Worm (Caenorhabditis elegans) whole organism, L4/young adult: ENCODE data around the gene cwn-1.
"Not testable (repeated sequence)": the region's sequence is repeated elsewhere in the genome, so short reads cannot be mapped to it uniquely, and the experiment has no call there.

Source experiments
- W03F9.2 ChIP-seq: fragments of 150-350 bp; optimal IDR thresholded peaks from 2 replicates; lab custom pipeline; 2014; ENCODE audit warnings: missing biosample characterization, missing genetic modification characterization
- dao-5 ChIP-seq: sonication (generic microtip); optimal IDR thresholded peaks from 2 replicates; lab custom pipeline; 2016; ENCODE audit warnings: missing genotype, missing genetic modification characterization, moderate library complexity, missing compliant biosample characterization
- him-1 ChIP-seq: sonication (generic microtip); optimal IDR thresholded peaks from 2 replicates; lab custom pipeline; 2016; ENCODE audit warnings: missing genotype, missing genetic modification reagents, missing genetic modification characterization, missing compliant biosample characterization

Gene cwn-1

ce11 chrII:105889-106288 lies 27.5 kb downstream of the cwn-1 start, which contains the start of gene txt-1:
TSS of gene txt-1 (plus strand) at chrII:106189.
- TF ChIP-seq dao-5 (no peak), W03F9.2 (tag; lab: Kevin White, UChicago) (no peak), him-1 (tag; lab: Kevin White, UChicago) (no peak)

ce11 chrII:105327-105882 lies 28.0 kb downstream of the cwn-1 start:
- TF ChIP-seq dao-5, result no peak
- no peak for TF ChIP-seq him-1 (tag; lab: Kevin White, UChicago)
- no peak for TF ChIP-seq W03F9.2 (tag; lab: Kevin White, UChicago)

ce11 chrII:104234-104633 lies 29.2 kb downstream of the cwn-1 start, which contains the start of gene col-68:
TSS of gene col-68 (plus strand) at chrII:104534.
- TF ChIP-seq him-1 (tag; lab: Kevin White, UChicago), result no peak
- no peak for TF ChIP-seq dao-5
- no peak for TF ChIP-seq W03F9.2 (tag; lab: Kevin White, UChicago)

ce11 chrII:101176-101575 lies 32.2 kb downstream of the cwn-1 start:
- TF ChIP-seq him-1 (tag; lab: Kevin White, UChicago), result no peak
- no peak for TF ChIP-seq dao-5
- no peak for TF ChIP-seq W03F9.2 (tag; lab: Kevin White, UChicago)

ce11 chrII:98894-99293 lies 34.5 kb downstream of the cwn-1 start, which contains the start of gene C50D2.10:
TSS of gene C50D2.10 (plus strand) at chrII:99138.
- not testable (repeated sequence) for TF ChIP-seq W03F9.2 (tag; lab: Kevin White, UChicago); dao-5; him-1 (tag; lab: Kevin White, UChicago)

- TF ChIP-seq him-1 (tag; lab: Kevin White, UChicago), result no peak
- TF ChIP-seq W03F9.2 (tag; lab: Kevin White, UChicago), result peak; percentile 71
Observed at ce11 chrII:97992-98763, 35.2 kb downstream of the cwn-1 start, which contains the start of the genes luc-7L3 and sftb-6. TSS of gene luc-7L3 (minus strand) at chrII:98027. TSS of gene sftb-6 (plus strand) at chrII:98404.

- TF ChIP-seq him-1 (tag; lab: Kevin White, UChicago) (no peak), dao-5 (no peak), W03F9.2 (tag; lab: Kevin White, UChicago) (no peak)
Observed at ce11 chrII:95177-95576, 38.2 kb downstream of the cwn-1 start, which contains the start of gene C50D2.7. TSS of gene C50D2.7 (minus strand) at chrII:95277.

- TF ChIP-seq dao-5, result no peak
- no peak for TF ChIP-seq him-1 (tag; lab: Kevin White, UChicago)
- TF ChIP-seq W03F9.2 (tag; lab: Kevin White, UChicago), result no peak
Observed at ce11 chrII:91419-91818, 42.0 kb downstream of the cwn-1 start, which contains the start of gene mcat-1. TSS of gene mcat-1 (minus strand) at chrII:91519.

- TF ChIP-seq W03F9.2 (tag; lab: Kevin White, UChicago), result no peak
- no peak for TF ChIP-seq dao-5
- no peak for TF ChIP-seq him-1 (tag; lab: Kevin White, UChicago)
Observed at ce11 chrII:87937-88336, 45.5 kb downstream of the cwn-1 start.

ce11 chrII:86794-87193 lies 46.6 kb downstream of the cwn-1 start:
- TF ChIP-seq him-1 (tag; lab: Kevin White, UChicago) (no peak), W03F9.2 (tag; lab: Kevin White, UChicago) (no peak), dao-5 (no peak)

- TF ChIP-seq W03F9.2 (tag; lab: Kevin White, UChicago), result no peak
- TF ChIP-seq him-1 (tag; lab: Kevin White, UChicago), result no peak
- no peak for TF ChIP-seq dao-5
Observed at ce11 chrII:84134-84533, 49.3 kb downstream of the cwn-1 start, which contains the start of gene C50D2.6. TSS of gene C50D2.6 (plus strand) at chrII:84434.
